Fruit fly (Drosophila melanogaster) whole organism, embryonic: Measurements from ENCODE around the gene RtcB.

Experiments used
- ATbp ChIP-seq: fragments of 200-800 bp; sonication (Bioruptor generic); optimal IDR thresholded peaks from 2 replicates; lab custom pipeline; 2017; ENCODE audit warnings: missing biosample characterization, mild to moderate bottlenecking, missing genetic modification characterization, missing genetic modification reagents
- Abd-B ChIP-seq: fragments of 200-800 bp; sonication (Bioruptor generic); optimal IDR thresholded peaks from 2 replicates; lab custom pipeline; 2018; ENCODE audit warnings: missing biosample characterization, mild to moderate bottlenecking, missing genetic modification characterization, moderate library complexity
- Aef1 ChIP-seq: fragments of 200-800 bp; sonication (Bioruptor generic); IDR thresholded peaks from 3 replicates; pipeline ENCODE4 v1.3.6; 2022; ENCODE audit warnings: missing biosample characterization, missing genetic modification characterization
- Atf3 ChIP-seq: fragments of 200-800 bp; sonication (Bioruptor generic); optimal IDR thresholded peaks from 3 replicates; lab custom pipeline; 2016; ENCODE audit warnings: missing biosample characterization, missing genetic modification characterization
- BtbVII ChIP-seq: fragments of 200-800 bp; sonication (Bioruptor generic); optimal IDR thresholded peaks from 3 replicates; lab custom pipeline; 2017; ENCODE audit warnings: missing biosample characterization, mild to moderate bottlenecking, missing genetic modification characterization
- CG10321 ChIP-seq: fragments of 200-800 bp; sonication (Bioruptor generic); IDR thresholded peaks from 2 replicates; pipeline ENCODE4 v1.3.6; 2022; ENCODE audit warnings: missing biosample characterization, missing genetic modification characterization
- CG15011 ChIP-seq: fragments of 200-800 bp; sonication (Bioruptor generic); optimal IDR thresholded peaks from 3 replicates; lab custom pipeline; 2018; ENCODE audit warnings: missing biosample characterization, mild to moderate bottlenecking, missing genetic modification characterization
- CG16779 ChIP-seq: fragments of 200-800 bp; sonication (Bioruptor generic); IDR thresholded peaks from 2 replicates; pipeline ENCODE4 v1.3.6; 2022; ENCODE audit warnings: missing biosample characterization, missing genetic modification characterization
- CG17568 ChIP-seq: fragments of 200-800 bp; sonication (Bioruptor generic); optimal IDR thresholded peaks from 2 replicates; lab custom pipeline; 2018; ENCODE audit warnings: missing biosample characterization, mild to moderate bottlenecking, missing genetic modification characterization, moderate library complexity
- CG17802 ChIP-seq: fragments of 200-800 bp; sonication (Bioruptor generic); optimal IDR thresholded peaks from 2 replicates; lab custom pipeline; 2018; ENCODE audit warnings: missing biosample characterization, mild to moderate bottlenecking, missing genetic modification characterization, moderate library complexity
- CG2712 ChIP-seq: fragments of 200-800 bp; optimal IDR thresholded peaks from 3 replicates; lab custom pipeline; 2019; ENCODE audit warnings: missing biosample characterization, mild to moderate bottlenecking, missing genetic modification characterization, moderate library complexity
- CG32772 ChIP-seq: fragments of 200-800 bp; sonication (Bioruptor generic); IDR thresholded peaks from 2 replicates; pipeline ENCODE4 v1.3.6; 2022; ENCODE audit warnings: missing biosample characterization, missing genetic modification characterization
- CG3726 ChIP-seq: fragments of 200-800 bp; sonication (Bioruptor generic); IDR thresholded peaks from 3 replicates; pipeline ENCODE4, ENCODE4 v1.3.6; 2022; ENCODE audit warnings: missing biosample characterization, missing genetic modification characterization
- CG5953 ChIP-seq: fragments of 200-800 bp; sonication (Bioruptor generic); IDR thresholded peaks from 2 replicates; pipeline ENCODE4 v1.3.6; 2022; ENCODE audit warnings: missing biosample characterization, missing genetic modification characterization
- CG6813 ChIP-seq: fragments of 200-800 bp; sonication (Bioruptor generic); optimal IDR thresholded peaks from 2 replicates; lab custom pipeline; 2017; ENCODE audit warnings: missing biosample characterization, missing genetic modification characterization, mild to moderate bottlenecking, moderate library complexity, missing genetic modification reagents
- CG7745 ChIP-seq: fragments of 200-800 bp; sonication (Bioruptor generic); optimal IDR thresholded peaks from 2 replicates; lab custom pipeline; 2018; ENCODE audit warnings: missing biosample characterization, mild to moderate bottlenecking, missing genetic modification characterization, moderate library complexity
- CG8281 ChIP-seq: fragments of 200-800 bp; sonication (Bioruptor generic); optimal IDR thresholded peaks from 2 replicates; lab custom pipeline; 2018; ENCODE audit warnings: missing biosample characterization, mild to moderate bottlenecking, missing genetic modification characterization, moderate library complexity
- CG9609 ChIP-seq: fragments of 200-800 bp; sonication (Bioruptor generic); optimal IDR thresholded peaks from 3 replicates; lab custom pipeline; 2016; ENCODE audit warnings: missing biosample characterization, missing genetic modification characterization
- CHES-1-like ChIP-seq: fragments of 200-800 bp; sonication (Bioruptor generic); optimal IDR thresholded peaks from 2 replicates; lab custom pipeline; 2016; ENCODE audit warnings: missing biosample characterization, missing genetic modification characterization
- HLH4C ChIP-seq: fragments of 200-800 bp; sonication (Bioruptor generic); IDR thresholded peaks from 3 replicates; pipeline ENCODE4 v1.3.6; 2022; ENCODE audit warnings: missing biosample characterization, missing genetic modification characterization; ENCODE audit not compliant: partially characterized antibody
- Hey ChIP-seq: fragments of 200-800 bp; sonication (Bioruptor generic); optimal IDR thresholded peaks from 3 replicates; lab custom pipeline; 2018; ENCODE audit warnings: missing biosample characterization, mild to moderate bottlenecking, missing genetic modification characterization
- Hmr ChIP-seq: fragments of 200-800 bp; sonication (Bioruptor generic); optimal IDR thresholded peaks from 3 replicates; lab custom pipeline; 2017; ENCODE audit warnings: mild to moderate bottlenecking, missing biosample characterization, missing genetic modification reagents, missing genetic modification characterization
- Lhr ChIP-seq: fragments of 200-800 bp; sonication (Bioruptor generic); optimal IDR thresholded peaks from 3 replicates; lab custom pipeline; 2017; ENCODE audit warnings: mild to moderate bottlenecking, missing biosample characterization, missing genetic modification reagents, missing genetic modification characterization
- MBD-R2 ChIP-seq: fragments of 200-800 bp; sonication (Bioruptor generic); IDR thresholded peaks from 2 replicates; pipeline ENCODE4 v1.3.6; 2022; ENCODE audit warnings: missing biosample characterization, missing genetic modification characterization
- Max ChIP-seq: fragments of 200-800 bp; sonication (Bioruptor generic); optimal IDR thresholded peaks from 2 replicates; lab custom pipeline; 2016; ENCODE audit warnings: missing biosample characterization, mild to moderate bottlenecking, missing genetic modification characterization
- NfI ChIP-seq: fragments of 200-800 bp; sonication (Bioruptor generic); optimal IDR thresholded peaks from 3 replicates; lab custom pipeline; 2018; ENCODE audit warnings: missing biosample characterization, mild to moderate bottlenecking, missing genetic modification characterization, moderate library complexity
- PHDP ChIP-seq: fragments of 200-800 bp; sonication (Bioruptor generic); optimal IDR thresholded peaks from 3 replicates; lab custom pipeline; 2018; ENCODE audit warnings: missing biosample characterization, mild to moderate bottlenecking, missing genetic modification characterization, moderate library complexity
- TFAM ChIP-seq: fragments of 200-800 bp; sonication (Bioruptor generic); optimal IDR thresholded peaks from 2 replicates; lab custom pipeline; 2017; ENCODE audit warnings: missing biosample characterization, missing genetic modification characterization, inconsistent platforms
- Xbp1 ChIP-seq: fragments of 200-800 bp; sonication (Bioruptor generic); optimal IDR thresholded peaks from 3 replicates; lab custom pipeline; 2016; ENCODE audit warnings: missing biosample characterization, mild to moderate bottlenecking, missing genetic modification characterization
- YL-1 ChIP-seq: fragments of 200-800 bp; sonication (Bioruptor generic); optimal IDR thresholded peaks from 3 replicates; lab custom pipeline; 2017; ENCODE audit warnings: missing biosample characterization, mild to moderate bottlenecking, missing genetic modification characterization
- bsh ChIP-seq, 2 experiments: fragments of 200-800 bp; sonication (Bioruptor generic); optimal IDR thresholded peaks; 2 replicates each; lab custom pipeline; 2017 to 2018; ENCODE audit warnings: mild to moderate bottlenecking in 2 of 2, missing biosample characterization in 2 of 2, missing genetic modification characterization in 2 of 2, moderate library complexity in 1 of 2
- chif ChIP-seq, 2 experiments: fragments of 200-800 bp; sonication (Bioruptor generic); optimal IDR thresholded peaks; 3 replicates each; lab custom pipeline; 2016; ENCODE audit warnings: missing biosample characterization in 2 of 2, missing genetic modification characterization in 2 of 2
- dati ChIP-seq: fragments of 200-800 bp; sonication (Bioruptor generic); IDR thresholded peaks from 2 replicates; pipeline ENCODE4 v1.3.6; 2022; ENCODE audit warnings: missing biosample characterization, missing genetic modification characterization
- disco-r ChIP-seq: fragments of 200-800 bp; sonication (Bioruptor generic); optimal IDR thresholded peaks from 2 replicates; lab custom pipeline; 2016; ENCODE audit warnings: missing biosample characterization, missing genetic modification characterization
- dm ChIP-seq: fragments of 200-800 bp; sonication (Bioruptor generic); optimal IDR thresholded peaks from 3 replicates; lab custom pipeline; 2016; ENCODE audit warnings: missing biosample characterization, missing genetic modification characterization
- dmrt99B ChIP-seq: fragments of 200-800 bp; sonication (Bioruptor generic); optimal IDR thresholded peaks from 2 replicates; lab custom pipeline; 2018; ENCODE audit warnings: missing biosample characterization, mild to moderate bottlenecking, missing genetic modification characterization, moderate library complexity
- dpn ChIP-seq, 2 experiments: fragments of 200-800 bp; sonication (Bioruptor generic); optimal IDR thresholded peaks; 3 replicates each; lab custom pipeline; 2016; ENCODE audit warnings: missing biosample characterization in 2 of 2, missing genetic modification characterization in 2 of 2
- hkb ChIP-seq, 2 experiments: fragments of 200-800 bp in 1 of 2; fragments of >200 bp in 1 of 2; sonication (Bioruptor generic) in 1 of 2; IDR thresholded peaks in 1 of 2; optimal IDR thresholded peaks in 1 of 2; 2 replicates each; pipeline versions ENCODE4 v1.3.6 to Lab custom; 2017 to 2022; ENCODE audit warnings: missing biosample characterization in 1 of 2, missing genetic modification characterization in 1 of 2
- kah ChIP-seq: fragments of 200-800 bp; sonication (Bioruptor generic); optimal IDR thresholded peaks from 2 replicates; lab custom pipeline; 2018; ENCODE audit warnings: missing biosample characterization, mild to moderate bottlenecking, missing genetic modification characterization
- kni ChIP-seq: fragments of 200-800 bp; sonication (Bioruptor generic); optimal IDR thresholded peaks from 3 replicates; lab custom pipeline; 2017; ENCODE audit warnings: mild to moderate bottlenecking, missing biosample characterization, missing genetic modification reagents, missing genetic modification characterization
- mld ChIP-seq: fragments of 200-800 bp; sonication (Bioruptor generic); IDR thresholded peaks from 3 replicates; pipeline ENCODE4 v1.3.6; 2022; ENCODE audit warnings: missing biosample characterization, missing genetic modification characterization; ENCODE audit not compliant: partially characterized antibody
- nerfin-2 ChIP-seq: fragments of 200-800 bp; sonication (Bioruptor generic); IDR thresholded peaks from 2 replicates; pipeline ENCODE4 v1.3.6; 2022; ENCODE audit warnings: missing biosample characterization, missing genetic modification characterization; ENCODE audit not compliant: partially characterized antibody
- otp ChIP-seq: fragments of 200-800 bp; sonication (Bioruptor generic); IDR thresholded peaks from 3 replicates; pipeline ENCODE4, ENCODE4 v1.3.6; 2022; ENCODE audit warnings: missing biosample characterization, missing genetic modification characterization
- p53 ChIP-seq: fragments of 200-800 bp; sonication (Bioruptor generic); optimal IDR thresholded peaks from 2 replicates; lab custom pipeline; 2016; ENCODE audit warnings: missing biosample characterization, missing genetic modification characterization
- peb ChIP-seq: fragments of 200-800 bp; sonication (Bioruptor generic); IDR thresholded peaks from 2 replicates; pipeline ENCODE4 v1.3.6; 2022; ENCODE audit warnings: missing biosample characterization, missing genetic modification characterization
- schlank ChIP-seq: fragments of 200-800 bp; sonication (Bioruptor generic); optimal IDR thresholded peaks from 2 replicates; lab custom pipeline; 2018; ENCODE audit warnings: missing biosample characterization, mild to moderate bottlenecking, missing genetic modification characterization
- wdn ChIP-seq: fragments of 200-800 bp; sonication (Bioruptor generic); IDR thresholded peaks from 2 replicates; pipeline ENCODE4 v1.3.6; 2022; ENCODE audit warnings: missing biosample characterization, missing genetic modification characterization
- z ChIP-seq: fragments of 200-800 bp; sonication (Bioruptor generic); IDR thresholded peaks from 3 replicates; pipeline ENCODE4 v1.3.6; 2022; ENCODE audit warnings: missing biosample characterization, missing genetic modification characterization
- zfh2 ChIP-seq: fragments of 200-800 bp; sonication (Bioruptor generic); optimal IDR thresholded peaks from 2 replicates; lab custom pipeline; 2016; ENCODE audit warnings: missing biosample characterization, missing genetic modification characterization

Gene RtcB

DNA sequence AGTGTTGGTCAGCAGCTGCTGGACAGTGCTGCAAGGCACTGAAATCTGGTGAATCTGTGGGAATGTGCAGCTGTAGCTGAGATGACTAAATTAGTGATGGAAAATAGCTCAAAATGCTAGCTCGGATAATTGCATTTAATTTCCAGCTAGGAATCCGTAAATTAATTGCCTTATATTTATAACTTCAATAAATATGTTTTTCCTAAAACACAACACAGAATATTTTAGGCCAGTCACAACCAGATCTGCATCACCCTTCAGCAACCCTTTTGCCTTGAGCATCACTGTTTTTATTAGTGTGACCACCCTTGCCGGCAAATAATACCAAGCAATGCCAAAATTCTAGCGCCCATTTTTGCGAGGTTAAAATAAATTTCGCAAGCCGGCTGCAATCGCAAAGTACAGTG is 14.3 kb downstream of the RtcB start, which contains the start of gene Hs2st (continued):
- TF ChIP-seq disco-r (GFP tag; lab: Kevin White, UChicago) (peak; percentile 87), CHES-1-like (GFP tag; lab: Kevin White, UChicago) (peak; percentile 97), hkb (optimal IDR thresholded peaks at IDR 0.05; lab: Kevin White, UChicago) (peak; percentile 97), hkb (GFP tag; IDR thresholded peaks at IDR 0.05; lab: Robert Waterston, UW) (peak; percentile 82), Abd-B (GFP tag; lab: Kevin White, UChicago) (peak; percentile 94), CG6813 (GFP tag; lab: Kevin White, UChicago) (peak; percentile 61), NfI (peak; percentile 93), CG17802 (tag; lab: Kevin White, UChicago) (peak; percentile 72), bsh (GFP tag; optimal IDR thresholded peaks at IDR 0.05; lab: Kevin White, UChicago) (peak; percentile 34 to 86), PHDP (tag; lab: Kevin White, UChicago) (peak; percentile 86), dm (GFP tag; lab: Kevin White, UChicago) (peak; percentile 89), ATbp (GFP tag; lab: Kevin White, UChicago) (peak; percentile 78), wdn (GFP tag; lab: Robert Waterston, UW) (peak; percentile 89), Max (peak; percentile 96), CG16779 (GFP tag; lab: Robert Waterston, UW) (peak; percentile 83), CG2712 (peak; percentile 92), HLH4C (GFP tag; lab: Robert Waterston, UW) (no peak), Xbp1 (GFP tag; lab: Kevin White, UChicago) (peak; percentile 96), dpn (GFP tag; optimal IDR thresholded peaks at IDR 0.05; lab: Kevin White, UChicago) (peak; percentile 96 to 97), dmrt99B (peak; percentile 86), TFAM (GFP tag; lab: Kevin White, UChicago) (no peak), CG3726 (GFP tag; lab: Robert Waterston, UW) (peak; percentile 91; the same call in 2 of the 3 replicates), schlank (tag; lab: Kevin White, UChicago) (peak; percentile 78), mld (GFP tag; lab: Robert Waterston, UW) (no peak), CG17568 (GFP tag; lab: Kevin White, UChicago) (no peak), dati (GFP tag; lab: Robert Waterston, UW) (peak; percentile 53; the same call in 1 of the 2 replicates), Atf3 (peak; percentile 94), Lhr (GFP tag; lab: Kevin White, UChicago) (peak; percentile 92), Hmr (GFP tag; lab: Kevin White, UChicago) (peak; percentile 95), CG15011 (GFP tag; lab: Kevin White, UChicago) (peak; percentile 80), YL-1 (GFP tag; lab: Kevin White, UChicago) (peak; percentile 87), peb (GFP tag; lab: Robert Waterston, UW) (peak; percentile 86), CG10321 (GFP tag; lab: Robert Waterston, UW) (peak; percentile 57; the same call in 1 of the 2 replicates), MBD-R2 (GFP tag; lab: Robert Waterston, UW) (peak; percentile 98), BtbVII (peak; percentile 79), Hey (peak; percentile 77), CG7745 (tag; lab: Kevin White, UChicago) (no peak), CG32772 (GFP tag; lab: Robert Waterston, UW) (peak; percentile 95), Aef1 (GFP tag; lab: Robert Waterston, UW) (peak; percentile 94), kni (peak; percentile 76), nerfin-2 (GFP tag; lab: Robert Waterston, UW) (no peak), chif (GFP tag; optimal IDR thresholded peaks at IDR 0.05; lab: Kevin White, UChicago) (peak; percentile 95), CG9609 (GFP tag; lab: Kevin White, UChicago) (peak; percentile 96), z (GFP tag; lab: Robert Waterston, UW) (no peak), otp (peak; percentile 79; the same call in 2 of the 3 replicates), p53 (GFP tag; lab: Kevin White, UChicago) (peak; percentile 88), CG8281 (tag; lab: Kevin White, UChicago) (peak; percentile 65), kah (GFP tag; lab: Kevin White, UChicago) (peak; percentile 53), CG5953 (GFP tag; lab: Robert Waterston, UW) (peak; percentile 82), zfh2 (GFP tag; lab: Kevin White, UChicago) (peak; percentile 98)
